Worm (Caenorhabditis elegans): Measurements from ENCODE around the gene him-8.

DNA sequence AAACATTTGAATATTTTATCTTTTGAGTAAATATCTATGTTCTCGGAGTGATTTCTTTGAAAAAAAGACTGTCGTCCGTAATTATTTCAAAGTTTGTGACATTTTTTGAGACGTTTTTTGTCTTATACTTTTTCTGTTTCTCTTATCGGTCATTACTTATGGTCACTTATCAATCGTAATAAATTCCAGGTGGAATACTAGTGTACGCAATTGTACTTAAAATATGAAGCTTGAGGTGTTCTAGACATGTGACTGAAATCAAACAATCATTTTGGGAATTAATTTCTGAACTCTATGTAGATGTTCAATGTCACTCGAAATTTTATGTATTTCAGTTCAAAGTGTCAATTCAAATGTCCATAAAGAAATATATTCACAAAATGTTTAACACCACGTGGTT lies 19.4 kb upstream of the him-8 start:
- TF ChIP-seq ztf-11 (tag; optimal IDR thresholded peaks at IDR 0.05) = no peak
- no peak for TF ChIP-seq pha-4 (GFP tag; IDR thresholded peaks at IDR 0.05)
- no peak for TF ChIP-seq pha-4 (tag; optimal IDR thresholded peaks at IDR 0.05)
- TF ChIP-seq snpc-4 (tag; optimal IDR thresholded peaks at IDR 0.05) = no peak
- TF ChIP-seq daf-16 (GFP tag; optimal IDR thresholded peaks at IDR 0.05) = no peak
- no peak for TF ChIP-seq daf-16 (tag; optimal IDR thresholded peaks at IDR 0.05)
- no peak for TF ChIP-seq dve-1 (tag; optimal IDR thresholded peaks at IDR 0.05; ENCODE audit: insufficient read depth)
- no peak for TF ChIP-seq ZK546.5 (tag; optimal IDR thresholded peaks at IDR 0.05)

Data from whole organism, L4 larva.